Worm (Caenorhabditis elegans): ENCODE data around the gene alh-10.

The alh-10 gene

ce11 chrX:7143515-7143914 lies at the start of gene alh-10:
alh-10 (minus strand) TSS chrX:7143641.
- no peak for TF ChIP-seq nhr-71 (tag; optimal IDR thresholded peaks at IDR 0.05)
- no peak for TF ChIP-seq C16A3.4 (tag; optimal IDR thresholded peaks at IDR 0.05)
- no peak for TF ChIP-seq blmp-1 (tag; optimal IDR thresholded peaks at IDR 0.05)
- TF ChIP-seq F16B12.6 (tag; optimal IDR thresholded peaks at IDR 0.05) = no peak
- no peak for TF ChIP-seq zip-4 (GFP tag; optimal IDR thresholded peaks at IDR 0.05)
- TF ChIP-seq efl-1 (optimal IDR thresholded peaks at IDR 0.05) = no peak
- peak in 1 of 2 experiments; percentile 54 for TF ChIP-seq efl-1 (GFP tag; optimal IDR thresholded peaks at IDR 0.05 in 1 of 2)
- no peak for TF ChIP-seq nhr-28 (tag; optimal IDR thresholded peaks at IDR 0.05)
- no peak for TF ChIP-seq efl-3 (GFP tag; optimal IDR thresholded peaks at IDR 0.05)
- no peak for TF ChIP-seq hlh-17 (GFP tag; optimal IDR thresholded peaks at IDR 0.05; ENCODE audit: borderline replicate concordance)
- peak; percentile 76 for TF ChIP-seq nhr-85 (tag)
- peak; percentile 62 for TF ChIP-seq skn-1 (tag; optimal IDR thresholded peaks at IDR 0.05)
- no peak for TF ChIP-seq pqm-1 (tag; optimal IDR thresholded peaks at IDR 0.05)
- TF ChIP-seq nhr-237 (tag; optimal IDR thresholded peaks at IDR 0.05) = no peak
- no peak for TF ChIP-seq ets-5 (GFP tag; IDR thresholded peaks at IDR 0.05)
- TF ChIP-seq dsc-1 (tag; optimal IDR thresholded peaks at IDR 0.05) = no peak
- TF ChIP-seq elt-3 (tag; optimal IDR thresholded peaks at IDR 0.05) = peak in 3 of 6 experiments; percentile 14 to 57 (median 45)
- peak; percentile 71 for TF ChIP-seq lin-14 (GFP tag; optimal IDR thresholded peaks at IDR 0.05)
- TF ChIP-seq nhr-19 (GFP tag; conservative IDR thresholded peaks at IDR 0.05) = no peak
- TF ChIP-seq ces-1 (GFP tag; optimal IDR thresholded peaks at IDR 0.05) = no peak
- no peak for TF ChIP-seq vab-15 (tag; optimal IDR thresholded peaks at IDR 0.05)
- TF ChIP-seq tbx-2 (tag; optimal IDR thresholded peaks at IDR 0.05) = no peak
- no peak for TF ChIP-seq grh-1 (GFP tag; IDR thresholded peaks at IDR 0.05)
- no peak for TF ChIP-seq jun-1 (tag; optimal IDR thresholded peaks at IDR 0.05)
- TF ChIP-seq ceh-90 (tag; optimal IDR thresholded peaks at IDR 0.05) = no peak
- no peak for TF ChIP-seq ztf-11 (tag; optimal IDR thresholded peaks at IDR 0.05)
- no peak for TF ChIP-seq egl-13 (tag; optimal IDR thresholded peaks at IDR 0.05)
- TF ChIP-seq lin-35 (GFP tag; optimal IDR thresholded peaks at IDR 0.05) = peak in 1 of 2 experiments; percentile 26
- TF ChIP-seq mep-1 (tag; optimal IDR thresholded peaks at IDR 0.05) = no peak
- TF ChIP-seq unc-130 (tag; optimal IDR thresholded peaks at IDR 0.05) = no peak
- TF ChIP-seq nhr-77 (tag; optimal IDR thresholded peaks at IDR 0.05) = no peak
- TF ChIP-seq snu-23 (GFP tag; optimal IDR thresholded peaks at IDR 0.05) = peak; percentile 39
- TF ChIP-seq aly-2 (tag; optimal IDR thresholded peaks at IDR 0.05) = no peak
- TF ChIP-seq lin-15B (tag; optimal IDR thresholded peaks at IDR 0.05) = no peak
- TF ChIP-seq unc-62 (GFP tag; optimal IDR thresholded peaks at IDR 0.05) = no peak
- TF ChIP-seq fos-1 (tag; optimal IDR thresholded peaks at IDR 0.05) = no peak
- TF ChIP-seq C34B4.2 (tag; optimal IDR thresholded peaks at IDR 0.05) = no peak
- TF ChIP-seq mef-2 (tag; optimal IDR thresholded peaks at IDR 0.05) = no peak
- peak; percentile 47 for TF ChIP-seq nhr-20 (tag; optimal IDR thresholded peaks at IDR 0.05)
- no peak for TF ChIP-seq ztf-4 (tag; optimal IDR thresholded peaks at IDR 0.05)
- no peak for TF ChIP-seq swsn-7 (tag; optimal IDR thresholded peaks at IDR 0.05)
- no peak for TF ChIP-seq nhr-47 (tag; optimal IDR thresholded peaks at IDR 0.05)

- TF ChIP-seq nhr-77 (tag; optimal IDR thresholded peaks at IDR 0.05) (no peak), nhr-76 (tag; optimal IDR thresholded peaks at IDR 0.05) (no peak), snpc-4 (tag; optimal IDR thresholded peaks at IDR 0.05) (no peak), nhr-28 (tag; optimal IDR thresholded peaks at IDR 0.05) (no peak), unc-86 (tag; optimal IDR thresholded peaks at IDR 0.05) (no peak), fkh-8 (tag; optimal IDR thresholded peaks at IDR 0.05) (no peak), C34B4.2 (tag; optimal IDR thresholded peaks at IDR 0.05) (no peak), sox-4 (tag; optimal IDR thresholded peaks at IDR 0.05) (no peak), mab-9 (GFP tag; IDR thresholded peaks at IDR 0.05) (no peak), aha-1 (tag; optimal IDR thresholded peaks at IDR 0.05) (no peak)
These were observed 48.4 kb upstream of the alh-10 start, which contains the start of gene C55B6.7 for ce11 chrX:7191882-7192281. C55B6.7 (minus strand) TSS chrX:7191982.

All from whole organism, L1 larva.